Worm (Caenorhabditis elegans) whole organism, L4/young adult: Measurements from ENCODE around the gene odd-1.

Experiments used
- dao-5 ChIP-seq: sonication (generic microtip); optimal IDR thresholded peaks from 2 replicates; lab custom pipeline; 2016; ENCODE audit warnings: missing genotype, missing genetic modification characterization, moderate library complexity, missing compliant biosample characterization
- him-1 ChIP-seq: sonication (generic microtip); optimal IDR thresholded peaks from 2 replicates; lab custom pipeline; 2016; ENCODE audit warnings: missing genotype, missing genetic modification reagents, missing genetic modification characterization, missing compliant biosample characterization

- TF ChIP-seq him-1 (tag; lab: Kevin White, UChicago) (no peak), dao-5 (tag; lab: Kevin White, UChicago) (no peak)
These were observed 40.7 kb upstream of the odd-1 start, which contains the start of gene ger-1 for ce11 chrIII:7067385-7067896.
